Worm (Caenorhabditis elegans) whole organism, L4 larva: ENCODE measurements around the gene C01G12.5.

Experiments
- D1046.2 ChIP-seq: fragments of 200-800 bp; sonication (Bioruptor generic); IDR thresholded peaks from 2 replicates; pipeline ENCODE4 v1.3.6; 2022; ENCODE audit warnings: missing genetic modification characterization, missing compliant biosample characterization
- F10B5.3 ChIP-seq: sonication (generic microtip); optimal IDR thresholded peaks from 2 replicates; lab custom pipeline; 2016; ENCODE audit warnings: mild to moderate bottlenecking, missing genetic modification characterization, missing compliant biosample characterization
- F26F4.8 ChIP-seq: fragments of 200-800 bp; sonication (Bioruptor generic); conservative IDR thresholded peaks from 2 replicates; pipeline ENCODE4 v1.3.6; 2022; ENCODE audit warnings: missing genetic modification characterization, missing compliant biosample characterization
- F37D6.2 ChIP-seq: sonication (generic microtip); optimal IDR thresholded peaks from 2 replicates; lab custom pipeline; 2016; ENCODE audit warnings: mild to moderate bottlenecking, missing genetic modification characterization, missing compliant biosample characterization
- F44E2.7 ChIP-seq: fragments of 200-800 bp; sonication (Bioruptor generic); IDR thresholded peaks from 2 replicates; pipeline ENCODE4 v2.1.2; 2022; ENCODE audit warnings: missing genetic modification characterization, missing compliant biosample characterization
- ZK337.2 ChIP-seq: fragments of 200-800 bp; sonication (Bioruptor generic); IDR thresholded peaks from 2 replicates; pipeline ENCODE4 v1.3.6; 2022; ENCODE audit warnings: missing genetic modification reagents, missing genetic modification characterization, missing compliant biosample characterization
- ZK546.5 ChIP-seq, 2 experiments: sonication (generic microtip); optimal IDR thresholded peaks; 2 replicates each; lab custom pipeline; 2017; ENCODE audit warnings: missing biosample characterization in 2 of 2, missing genetic modification characterization in 2 of 2
- aha-1 ChIP-seq: fragments of 150-350 bp; peaks from one replicate; lab custom pipeline; 2014; ENCODE audit warnings: missing biosample characterization, missing genetic modification characterization
- aly-2 ChIP-seq: sonication (generic microtip); optimal IDR thresholded peaks from 2 replicates; lab custom pipeline; 2018; ENCODE audit warnings: missing biosample characterization, missing genetic modification characterization
- attf-4 ChIP-seq: sonication (generic microtip); optimal IDR thresholded peaks from 3 replicates; lab custom pipeline; 2017; ENCODE audit warnings: missing biosample characterization, missing genetic modification characterization
- ceh-20 ChIP-seq: fragments of 200-800 bp; sonication (Bioruptor generic); IDR thresholded peaks from 2 replicates; pipeline ENCODE4 v1.3.6; 2022; ENCODE audit warnings: missing genetic modification reagents, missing genetic modification characterization, missing compliant biosample characterization
- ctbp-1 ChIP-seq: fragments of 200-800 bp; sonication (Bioruptor generic); IDR thresholded peaks from 2 replicates; pipeline ENCODE4 v1.3.6; 2022; ENCODE audit warnings: missing genetic modification reagents, missing genetic modification characterization, missing compliant biosample characterization
- daf-16 ChIP-seq, 3 experiments: sonication (generic microtip); optimal IDR thresholded peaks; 2 replicates each; lab custom pipeline; 2016 to 2017; ENCODE audit warnings: missing genetic modification characterization in 3 of 3, missing genetic modification reagents in 3 of 3, mild to moderate bottlenecking in 2 of 3, missing compliant biosample characterization in 2 of 3, missing biosample characterization in 1 of 3, moderate library complexity in 1 of 3
- daf-19 ChIP-seq: fragments of 200-800 bp; sonication (Bioruptor generic); conservative IDR thresholded peaks from 2 replicates; pipeline ENCODE4 v1.3.6; 2022; ENCODE audit warnings: missing genetic modification characterization, missing compliant biosample characterization
- dpl-1 ChIP-seq: fragments of 150-350 bp; optimal IDR thresholded peaks from 2 replicates; lab custom pipeline; 2014; ENCODE audit warnings: missing biosample characterization, missing genetic modification reagents, missing genetic modification characterization
- egl-43 ChIP-seq: fragments of 200-800 bp; sonication (Bioruptor generic); IDR thresholded peaks from 2 replicates; pipeline ENCODE4 v1.3.6; 2022; ENCODE audit warnings: missing genetic modification reagents, missing genetic modification characterization, missing compliant biosample characterization
- fkh-10 ChIP-seq: fragments of 150-350 bp; optimal IDR thresholded peaks from 2 replicates; lab custom pipeline; 2014; ENCODE audit warnings: missing biosample characterization, missing genetic modification reagents, missing genetic modification characterization
- fos-1 ChIP-seq: fragments of 150-350 bp; optimal IDR thresholded peaks from 2 replicates; lab custom pipeline; 2014; ENCODE audit warnings: missing biosample characterization, missing genetic modification characterization
- hmg-1.1 ChIP-seq: fragments of 200-800 bp; sonication (Bioruptor generic); IDR thresholded peaks from 2 replicates; pipeline ENCODE4 v1.3.6; 2022; ENCODE audit warnings: missing genetic modification reagents, missing genetic modification characterization, missing compliant biosample characterization
- lin-15B ChIP-seq: fragments of 150-350 bp; sonication (generic microtip); optimal IDR thresholded peaks from 3 replicates; lab custom pipeline; 2014; ENCODE audit warnings: missing biosample characterization, missing genetic modification characterization
- lsy-2 ChIP-seq, 2 experiments: fragments of 150-350 bp in 1 of 2; sonication (generic microtip) in 1 of 2; optimal IDR thresholded peaks; 2 replicates each; lab custom pipeline; 2014 to 2017; ENCODE audit warnings: missing biosample characterization in 2 of 2, missing genetic modification characterization in 2 of 2
- madf-5 ChIP-seq, 2 experiments: fragments of 200-800 bp; sonication (Bioruptor generic); IDR thresholded peaks; 2 replicates each; pipeline ENCODE4 v1.3.6; 2022; ENCODE audit warnings: missing compliant biosample characterization in 2 of 2, missing genetic modification characterization in 2 of 2
- mxl-2 ChIP-seq: fragments of 200-800 bp; sonication (Bioruptor generic); conservative IDR thresholded peaks from 2 replicates; pipeline ENCODE4 v1.3.6; 2022; ENCODE audit warnings: missing genetic modification reagents, missing genetic modification characterization, missing compliant biosample characterization
- nhr-10 ChIP-seq: fragments of 150-350 bp; optimal IDR thresholded peaks from 2 replicates; lab custom pipeline; 2014; ENCODE audit warnings: missing biosample characterization, missing genetic modification characterization
- nhr-102 ChIP-seq: sonication (generic microtip); optimal IDR thresholded peaks from 2 replicates; lab custom pipeline; 2016; ENCODE audit warnings: mild to moderate bottlenecking, missing genetic modification characterization, moderate library complexity, missing compliant biosample characterization
- nhr-11 ChIP-seq: fragments of 150-350 bp; optimal IDR thresholded peaks from 2 replicates; lab custom pipeline; 2014; ENCODE audit warnings: missing biosample characterization, missing genetic modification characterization
- nhr-41 ChIP-seq: fragments of 200-800 bp; sonication (Bioruptor generic); IDR thresholded peaks from 2 replicates; pipeline ENCODE4 v1.3.6; 2022; ENCODE audit warnings: missing genetic modification reagents, missing genetic modification characterization, missing compliant biosample characterization
- nhr-6 ChIP-seq: fragments of 150-350 bp; optimal IDR thresholded peaks from 2 replicates; lab custom pipeline; 2014; ENCODE audit warnings: missing biosample characterization, missing genetic modification characterization
- nhr-76 ChIP-seq: fragments of 150-350 bp; optimal IDR thresholded peaks from 2 replicates; lab custom pipeline; 2014; ENCODE audit warnings: missing biosample characterization, missing genetic modification characterization
- php-3 ChIP-seq: fragments of 200-800 bp; sonication (Bioruptor generic); IDR thresholded peaks from 2 replicates; pipeline ENCODE4 v1.3.6; 2022; ENCODE audit warnings: missing genetic modification reagents, missing genetic modification characterization, missing compliant biosample characterization
- rbr-2 ChIP-seq: sonication (generic microtip); optimal IDR thresholded peaks from 2 replicates; lab custom pipeline; 2016; ENCODE audit warnings: missing genotype, missing genetic modification characterization, missing compliant biosample characterization
- saeg-2 ChIP-seq: fragments of 200-800 bp; sonication (Bioruptor generic); IDR thresholded peaks from 2 replicates; pipeline ENCODE4 v1.3.6; 2022; ENCODE audit warnings: missing genetic modification reagents, missing genetic modification characterization, missing compliant biosample characterization
- set-16 ChIP-seq: fragments of 200-800 bp; sonication (Bioruptor generic); IDR thresholded peaks from 2 replicates; pipeline ENCODE4 v1.3.6; 2022; ENCODE audit warnings: missing genetic modification reagents, missing genetic modification characterization, missing compliant biosample characterization
- snpc-1.2 ChIP-seq: fragments of 200-800 bp; sonication (Bioruptor generic); IDR thresholded peaks from 2 replicates; pipeline ENCODE4 v1.3.6; 2022; ENCODE audit warnings: missing genetic modification reagents, missing genetic modification characterization, missing compliant biosample characterization
- tag-97 ChIP-seq: fragments of 200-800 bp; sonication (Bioruptor generic); IDR thresholded peaks from 2 replicates; pipeline ENCODE4 v1.3.6; 2022; ENCODE audit warnings: missing genetic modification characterization, missing compliant biosample characterization
- tra-1 ChIP-seq: fragments of 200-800 bp; sonication (Bioruptor generic); IDR thresholded peaks from 2 replicates; pipeline ENCODE4 v1.3.6; 2022; ENCODE audit warnings: missing genetic modification reagents, missing genetic modification characterization, missing compliant biosample characterization
- unc-62 ChIP-seq, 3 experiments: fragments of 150-350 bp in 1 of 3; sonication (generic microtip); optimal IDR thresholded peaks in 2 of 3; peaks in 1 of 3; 1 replicate in 1 of 3; 2 replicates in 2 of 3; lab custom pipeline; 2014 to 2017; ENCODE audit warnings: missing biosample characterization in 3 of 3, missing genetic modification characterization in 3 of 3, missing genetic modification reagents in 3 of 3, missing genotype in 1 of 3
- vab-7 ChIP-seq: fragments of 200-800 bp; sonication (Bioruptor generic); IDR thresholded peaks from 2 replicates; pipeline ENCODE4 v1.3.6; 2022; ENCODE audit warnings: missing genetic modification reagents, missing genetic modification characterization, missing compliant biosample characterization
- zag-1 ChIP-seq: fragments of 150-350 bp; optimal IDR thresholded peaks from 2 replicates; lab custom pipeline; 2014; ENCODE audit warnings: missing biosample characterization, missing genetic modification characterization
- ztf-11 ChIP-seq: fragments of 150-350 bp; optimal IDR thresholded peaks from 2 replicates; lab custom pipeline; 2014; ENCODE audit warnings: missing biosample characterization, missing genetic modification characterization

The C01G12.5 gene

DNA sequence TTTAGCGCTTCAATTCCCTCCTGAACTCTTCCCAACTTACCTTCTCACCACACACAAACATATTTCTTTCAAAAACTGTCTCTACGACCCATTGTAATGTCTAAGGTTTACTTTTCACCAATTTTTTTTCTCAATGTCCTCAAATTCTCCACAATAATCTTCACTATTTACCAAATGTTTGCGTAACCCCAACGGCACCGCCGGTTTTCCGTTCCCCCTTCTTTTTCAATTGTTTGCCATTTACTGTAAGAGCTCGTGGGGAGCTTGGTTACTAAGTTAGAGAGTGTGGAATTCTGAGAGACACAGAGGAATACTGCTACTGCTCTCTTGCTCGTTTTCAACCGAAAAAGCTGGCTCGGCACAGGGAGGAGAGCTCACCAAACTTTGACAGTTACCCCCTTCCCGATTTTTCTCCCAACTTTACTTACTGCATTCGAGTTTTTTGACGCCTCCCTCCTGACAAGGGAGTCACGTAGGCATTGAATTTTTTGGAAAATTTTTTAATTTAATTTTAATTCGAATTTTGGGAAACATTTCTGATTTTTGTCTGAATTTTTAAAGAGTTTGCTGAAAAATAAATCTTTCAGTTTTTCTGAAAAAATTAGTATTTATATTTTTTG, 16.7 kb downstream of the C01G12.5 start:
- TF ChIP-seq nhr-10 (tag; lab: Kevin White, UChicago): no peak
- TF ChIP-seq fkh-10 (GFP tag; lab: Kevin White, UChicago): no peak
- no peak for TF ChIP-seq mxl-2
- no peak for TF ChIP-seq tag-97 (GFP tag; lab: Robert Waterston, UW)
- no peak for TF ChIP-seq F10B5.3 (tag; lab: Kevin White, UChicago)
- no peak for TF ChIP-seq ceh-20 (GFP tag; lab: Robert Waterston, UW)
- TF ChIP-seq daf-19: no peak
- no peak for TF ChIP-seq dpl-1
- no peak for TF ChIP-seq nhr-6
- TF ChIP-seq aha-1: peak; percentile 70
- TF ChIP-seq madf-5 (GFP tag; IDR thresholded peaks at IDR 0.05; lab: Robert Waterston, UW): peak; percentile 35 to 73; a peak in 2 of 4 replicates
- TF ChIP-seq egl-43: 0 out of 2 replicates have a peak, but pooled peaks have one; percentile 11
- TF ChIP-seq ztf-11: no peak
- TF ChIP-seq ZK546.5 (tag; optimal IDR thresholded peaks at IDR 0.05; lab: Kevin White, UChicago): no peak
- no peak for TF ChIP-seq D1046.2 (GFP tag; lab: Robert Waterston, UW)
- no peak for TF ChIP-seq nhr-102 (tag; lab: Kevin White, UChicago)
- no peak for TF ChIP-seq snpc-1.2
- TF ChIP-seq lin-15B: no peak
- no peak for TF ChIP-seq ctbp-1
- no peak for TF ChIP-seq F44E2.7 (GFP tag; lab: Robert Waterston, UW)
- no peak for TF ChIP-seq fos-1 (tag; lab: Kevin White, UChicago)
- TF ChIP-seq unc-62 (GFP tag; optimal IDR thresholded peaks at IDR 0.05 in 1 of 2; lab: Kevin White, UChicago): peak in 1 of 2 experiments; percentile 86
- TF ChIP-seq unc-62 (tag; optimal IDR thresholded peaks at IDR 0.05; lab: Kevin White, UChicago): no peak
- no peak for TF ChIP-seq ZK337.2 (GFP tag; lab: Robert Waterston, UW)
- no peak for TF ChIP-seq set-16

DNA sequence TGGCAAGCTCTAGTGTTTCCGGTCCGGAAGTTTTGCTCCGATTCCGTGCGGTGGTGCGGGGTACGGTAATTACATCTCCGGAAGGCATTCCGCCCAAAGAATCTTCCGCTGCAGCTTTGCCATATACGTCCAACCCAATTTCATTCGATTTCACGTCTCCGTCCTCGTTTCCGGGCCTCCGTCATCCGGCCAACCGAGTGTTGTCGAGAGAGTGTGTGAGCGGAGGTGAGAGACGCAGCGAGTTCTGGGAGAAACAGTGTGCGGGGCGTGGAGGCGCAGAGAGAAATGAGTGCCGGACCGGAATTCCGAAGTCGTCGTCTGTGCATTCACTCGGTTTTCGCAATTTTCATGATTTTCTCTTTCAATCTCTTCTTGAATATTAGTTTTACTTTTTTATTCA, 18.0 kb downstream of the C01G12.5 start:
- TF ChIP-seq set-16: peak; percentile 84
- no peak for TF ChIP-seq attf-4 (tag; lab: Kevin White, UChicago)
- peak; percentile 10 for TF ChIP-seq fkh-10 (GFP tag; lab: Kevin White, UChicago)
- no peak for TF ChIP-seq tra-1 (GFP tag; lab: Robert Waterston, UW)
- peak; percentile 7 for TF ChIP-seq F37D6.2 (tag; lab: Kevin White, UChicago)
- peak in 1 of 2 experiments; percentile 10 for TF ChIP-seq lsy-2 (tag; optimal IDR thresholded peaks at IDR 0.05; lab: Kevin White, UChicago)
- TF ChIP-seq madf-5 (GFP tag; IDR thresholded peaks at IDR 0.05; lab: Robert Waterston, UW): 0 out of 4 replicates have a peak, but pooled peaks of 1 of the 2 experiments have one; percentile 27
- TF ChIP-seq nhr-76 (tag; lab: Kevin White, UChicago): no peak
- no peak for TF ChIP-seq saeg-2 (GFP tag; lab: Robert Waterston, UW)
- TF ChIP-seq aly-2 (tag; lab: Kevin White, UChicago): no peak
- no peak for TF ChIP-seq daf-16 (GFP tag; optimal IDR thresholded peaks at IDR 0.05; lab: Kevin White, UChicago)
- TF ChIP-seq daf-16 (tag; optimal IDR thresholded peaks at IDR 0.05; lab: Kevin White, UChicago): peak; percentile 10
- no peak for TF ChIP-seq vab-7 (GFP tag; lab: Robert Waterston, UW)
- no peak for TF ChIP-seq nhr-41 (GFP tag; lab: Robert Waterston, UW)
- TF ChIP-seq ctbp-1: 0 out of 2 replicates have a peak, but pooled peaks have one; percentile 51
- peak; percentile 40 for TF ChIP-seq rbr-2
- 0 out of 2 replicates have a peak, but pooled peaks have one; percentile 16 for TF ChIP-seq F26F4.8 (GFP tag; lab: Robert Waterston, UW)
- no peak for TF ChIP-seq fos-1 (tag; lab: Kevin White, UChicago)
- TF ChIP-seq hmg-1.1 (GFP tag; lab: Robert Waterston, UW): peak; percentile 43; the same call in 1 of the 2 replicates
- peak; percentile 63; the same call in 1 of the 2 replicates for TF ChIP-seq egl-43

DNA sequence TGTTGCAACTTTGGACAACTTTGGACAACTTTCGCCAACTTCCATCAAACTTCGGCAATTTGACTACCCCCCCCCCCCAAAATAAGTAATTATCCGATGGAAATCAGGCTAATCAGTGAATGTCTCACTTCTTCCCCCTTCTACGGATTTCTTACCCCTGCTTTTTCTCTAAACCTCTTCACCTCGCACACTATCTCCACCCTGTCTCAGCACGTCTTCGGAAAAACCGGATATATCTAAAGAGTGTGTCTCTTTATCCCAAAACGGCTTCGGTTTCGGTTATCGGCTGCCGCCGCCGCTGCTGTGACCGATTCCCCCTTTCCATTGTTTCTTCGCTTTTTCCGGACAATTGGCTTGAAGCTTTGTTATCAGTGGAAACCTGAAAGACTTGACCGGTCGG, 19.5 kb downstream of the C01G12.5 start:
- TF ChIP-seq aha-1 (peak; percentile 68), php-3 (no peak), zag-1 (tag; lab: Kevin White, UChicago) (no peak), nhr-11 (tag; lab: Kevin White, UChicago) (no peak)
